Fruit fly (Drosophila melanogaster) whole organism, embryonic: Measurements from ENCODE around the gene CG15408.

Source experiments
- ATbp ChIP-seq: fragments of 200-800 bp; sonication (Bioruptor generic); optimal IDR thresholded peaks from 2 replicates; lab custom pipeline; 2017; ENCODE audit warnings: missing biosample characterization, mild to moderate bottlenecking, missing genetic modification characterization, missing genetic modification reagents
- Adf1 ChIP-seq: fragments of 200-800 bp; sonication (Bioruptor generic); IDR thresholded peaks from 2 replicates; pipeline ENCODE4 v1.3.6; 2022; ENCODE audit warnings: missing biosample characterization, missing genetic modification characterization
- Atf6 ChIP-seq: fragments of 200-800 bp; sonication (Bioruptor generic); IDR thresholded peaks from 2 replicates; pipeline ENCODE4 v1.3.6; 2022; ENCODE audit warnings: missing biosample characterization, missing genetic modification characterization
- Bteb2 ChIP-seq: fragments of 200-800 bp; sonication (Bioruptor generic); optimal IDR thresholded peaks from 2 replicates; lab custom pipeline; 2016; ENCODE audit warnings: missing biosample characterization, missing genetic modification characterization
- CG12391 ChIP-seq: fragments of 200-800 bp; sonication (Bioruptor generic); optimal IDR thresholded peaks from 3 replicates; lab custom pipeline; 2018; ENCODE audit warnings: missing biosample characterization, mild to moderate bottlenecking, missing genetic modification characterization, moderate library complexity
- CG12659 ChIP-seq: fragments of 200-800 bp; sonication (Bioruptor generic); optimal IDR thresholded peaks from 3 replicates; lab custom pipeline; 2017; ENCODE audit warnings: mild to moderate bottlenecking, missing biosample characterization, missing genetic modification reagents, missing genetic modification characterization
- CG14965 ChIP-seq: fragments of 200-800 bp; sonication (Bioruptor generic); optimal IDR thresholded peaks from 2 replicates; lab custom pipeline; 2016; ENCODE audit warnings: missing biosample characterization, missing genetic modification characterization, borderline replicate concordance
- CG15011 ChIP-seq: fragments of 200-800 bp; sonication (Bioruptor generic); optimal IDR thresholded peaks from 3 replicates; lab custom pipeline; 2018; ENCODE audit warnings: missing biosample characterization, mild to moderate bottlenecking, missing genetic modification characterization
- CG1529 ChIP-seq: fragments of 200-800 bp; sonication (Bioruptor generic); optimal IDR thresholded peaks from 3 replicates; lab custom pipeline; 2018; ENCODE audit warnings: missing biosample characterization, missing genetic modification characterization
- CG1603 ChIP-seq: fragments of 200-800 bp; sonication (Bioruptor generic); optimal IDR thresholded peaks from 2 replicates; lab custom pipeline; 2019; ENCODE audit warnings: missing biosample characterization, mild to moderate bottlenecking, missing genetic modification characterization, moderate library complexity
- CG17359 ChIP-seq: fragments of 200-800 bp; sonication (Bioruptor generic); optimal IDR thresholded peaks from 3 replicates; lab custom pipeline; 2018; ENCODE audit warnings: missing biosample characterization, mild to moderate bottlenecking, missing genetic modification characterization, moderate library complexity
- CG17361 ChIP-seq: fragments of 200-800 bp; sonication (Bioruptor generic); IDR thresholded peaks from 3 replicates; pipeline ENCODE4 v1.3.6; 2022; ENCODE audit warnings: missing biosample characterization, missing genetic modification characterization
- CG2202 ChIP-seq: fragments of 200-800 bp; sonication (Bioruptor generic); optimal IDR thresholded peaks from 2 replicates; lab custom pipeline; 2018; ENCODE audit warnings: missing biosample characterization, mild to moderate bottlenecking, missing genetic modification characterization
- CG30403 ChIP-seq: fragments of 200-800 bp; sonication (Bioruptor generic); optimal IDR thresholded peaks from 3 replicates; lab custom pipeline; 2016; ENCODE audit warnings: missing biosample characterization, missing genetic modification characterization
- CG34224 ChIP-seq: fragments of 200-800 bp; sonication (Bioruptor generic); IDR thresholded peaks from 3 replicates; pipeline ENCODE4 v1.3.6; 2022; ENCODE audit warnings: missing biosample characterization, missing genetic modification characterization; ENCODE audit not compliant: partially characterized antibody
- CG34376 ChIP-seq: fragments of 200-800 bp; sonication (Bioruptor generic); optimal IDR thresholded peaks from 2 replicates; lab custom pipeline; 2018; ENCODE audit warnings: missing biosample characterization, mild to moderate bottlenecking, missing genetic modification characterization
- CG4424 ChIP-seq: fragments of 200-800 bp; sonication (Bioruptor generic); optimal IDR thresholded peaks from 3 replicates; lab custom pipeline; 2016; ENCODE audit warnings: missing biosample characterization, missing genetic modification characterization
- CG5180 ChIP-seq: fragments of 200-800 bp; sonication (Bioruptor generic); optimal IDR thresholded peaks from 3 replicates; lab custom pipeline; 2017; ENCODE audit warnings: missing biosample characterization, missing genetic modification characterization, mild to moderate bottlenecking, moderate library complexity, missing genetic modification reagents
- CG6791 ChIP-seq: fragments of 200-800 bp; sonication (Bioruptor generic); IDR thresholded peaks from 3 replicates; pipeline ENCODE4 v1.3.6; 2022; ENCODE audit warnings: missing biosample characterization, missing genetic modification characterization; ENCODE audit not compliant: partially characterized antibody
- CG7745 ChIP-seq: fragments of 200-800 bp; sonication (Bioruptor generic); optimal IDR thresholded peaks from 2 replicates; lab custom pipeline; 2018; ENCODE audit warnings: missing biosample characterization, mild to moderate bottlenecking, missing genetic modification characterization, moderate library complexity
- CG7963 ChIP-seq: fragments of 200-800 bp; sonication (Bioruptor generic); IDR thresholded peaks from 3 replicates; pipeline ENCODE4 v1.3.6; 2022; ENCODE audit warnings: missing biosample characterization, missing genetic modification characterization; ENCODE audit not compliant: partially characterized antibody
- CG7987 ChIP-seq: fragments of 200-800 bp; sonication (Bioruptor generic); optimal IDR thresholded peaks from 2 replicates; lab custom pipeline; 2018; ENCODE audit warnings: missing biosample characterization, mild to moderate bottlenecking, missing genetic modification characterization, moderate library complexity
- CG8089 ChIP-seq: fragments of 200-800 bp; sonication (Bioruptor generic); optimal IDR thresholded peaks from 3 replicates; lab custom pipeline; 2016; ENCODE audit warnings: missing biosample characterization, missing genetic modification characterization
- CG8290 ChIP-seq, 3 experiments: fragments of 200-800 bp; sonication (Bioruptor generic); optimal IDR thresholded peaks; 2 replicates each; lab custom pipeline; 2016 to 2019; ENCODE audit warnings: missing biosample characterization in 3 of 3, missing genetic modification characterization in 3 of 3, mild to moderate bottlenecking in 2 of 3, moderate library complexity in 1 of 3
- CG8924 ChIP-seq: fragments of 200-800 bp; optimal IDR thresholded peaks from 3 replicates; lab custom pipeline; 2019; ENCODE audit warnings: missing biosample characterization, mild to moderate bottlenecking, missing genetic modification characterization, moderate library complexity
- CoRest ChIP-seq: fragments of 200-800 bp; sonication (Bioruptor generic); optimal IDR thresholded peaks from 3 replicates; lab custom pipeline; 2018; ENCODE audit warnings: missing biosample characterization, mild to moderate bottlenecking, missing genetic modification characterization, moderate library complexity
- Doc2 ChIP-seq: fragments of 200-800 bp; sonication (Bioruptor generic); IDR thresholded peaks from 2 replicates; pipeline ENCODE4 v1.3.6; 2022; ENCODE audit warnings: missing biosample characterization, missing genetic modification characterization
- Doc3 ChIP-seq: fragments of 200-800 bp; sonication (Bioruptor generic); IDR thresholded peaks from 3 replicates; pipeline ENCODE4 v1.3.6; 2022; ENCODE audit warnings: missing biosample characterization, missing genetic modification characterization; ENCODE audit not compliant: partially characterized antibody
- E2f2 ChIP-seq: fragments of 200-800 bp; sonication (Bioruptor generic); IDR thresholded peaks from 2 replicates; pipeline ENCODE4 v1.3.6; 2022; ENCODE audit warnings: missing biosample characterization, missing genetic modification characterization
- ERR ChIP-seq: fragments of 200-800 bp; sonication (Bioruptor generic); optimal IDR thresholded peaks from 2 replicates; lab custom pipeline; 2016; ENCODE audit warnings: missing biosample characterization, missing genetic modification characterization
- HLHmδ ChIP-seq: fragments of 200-800 bp; sonication (Bioruptor generic); optimal IDR thresholded peaks from 2 replicates; lab custom pipeline; 2018; ENCODE audit warnings: missing biosample characterization, mild to moderate bottlenecking, missing genetic modification characterization, moderate library complexity
- Jarid2 ChIP-seq: fragments of 200-800 bp; sonication (Bioruptor generic); optimal IDR thresholded peaks from 3 replicates; lab custom pipeline; 2017; ENCODE audit warnings: mild to moderate bottlenecking, missing biosample characterization, missing genetic modification reagents, missing genetic modification characterization
- Lpt ChIP-seq: fragments of >200 bp; optimal IDR thresholded peaks from 2 replicates; lab custom pipeline; 2018; ENCODE audit warnings: missing biosample characterization, missing genetic modification characterization
- NC2β ChIP-seq: fragments of 200-800 bp; sonication (Bioruptor generic); optimal IDR thresholded peaks from 2 replicates; lab custom pipeline; 2016; ENCODE audit warnings: missing biosample characterization, missing genetic modification characterization
- Xrp1 ChIP-seq: fragments of 200-800 bp; sonication (Bioruptor generic); IDR thresholded peaks from 2 replicates; pipeline ENCODE4 v1.3.6; 2022; ENCODE audit warnings: missing biosample characterization, missing genetic modification characterization
- amos ChIP-seq: fragments of 200-800 bp; sonication (Bioruptor generic); IDR thresholded peaks from 2 replicates; pipeline ENCODE4 v1.3.6; 2022; ENCODE audit warnings: missing biosample characterization, missing genetic modification characterization; ENCODE audit not compliant: partially characterized antibody
- ara ChIP-seq: fragments of 200-800 bp; sonication (Bioruptor generic); IDR thresholded peaks from 2 replicates; pipeline ENCODE4 v1.3.6; 2022; ENCODE audit warnings: missing biosample characterization, missing genetic modification characterization
- dmrt11E ChIP-seq: fragments of 200-800 bp; sonication (Bioruptor generic); optimal IDR thresholded peaks from 3 replicates; lab custom pipeline; 2018; ENCODE audit warnings: missing biosample characterization, mild to moderate bottlenecking, missing genetic modification characterization, moderate library complexity
- insv ChIP-seq, 2 experiments: fragments of 200-800 bp; sonication (Bioruptor generic); optimal IDR thresholded peaks; 3 replicates each; lab custom pipeline; 2016 to 2018; ENCODE audit warnings: missing biosample characterization in 2 of 2, missing genetic modification characterization in 2 of 2
- knrl ChIP-seq: fragments of 200-800 bp; sonication (Bioruptor generic); IDR thresholded peaks from 3 replicates; pipeline ENCODE4 v1.3.6; 2022; ENCODE audit warnings: missing biosample characterization, missing genetic modification characterization; ENCODE audit not compliant: partially characterized antibody
- lmd ChIP-seq: fragments of 200-800 bp; sonication (Bioruptor generic); IDR thresholded peaks from 2 replicates; pipeline ENCODE4 v1.3.6; 2022; ENCODE audit warnings: missing biosample characterization, missing genetic modification characterization
- mam ChIP-seq: fragments of 200-800 bp; sonication (Bioruptor generic); optimal IDR thresholded peaks from 3 replicates; lab custom pipeline; 2016; ENCODE audit warnings: missing biosample characterization, missing genetic modification characterization
- nerfin-2 ChIP-seq: fragments of 200-800 bp; sonication (Bioruptor generic); IDR thresholded peaks from 2 replicates; pipeline ENCODE4 v1.3.6; 2022; ENCODE audit warnings: missing biosample characterization, missing genetic modification characterization; ENCODE audit not compliant: partially characterized antibody
- peb ChIP-seq: fragments of 200-800 bp; sonication (Bioruptor generic); IDR thresholded peaks from 2 replicates; pipeline ENCODE4 v1.3.6; 2022; ENCODE audit warnings: missing biosample characterization, missing genetic modification characterization
- row ChIP-seq: fragments of 200-800 bp; sonication (Bioruptor generic); IDR thresholded peaks from 3 replicates; pipeline ENCODE4 v1.3.6; 2022; ENCODE audit warnings: missing biosample characterization, missing genetic modification characterization
- vfl ChIP-seq: fragments of 200-800 bp; sonication (Bioruptor generic); optimal IDR thresholded peaks from 2 replicates; lab custom pipeline; 2016; ENCODE audit warnings: missing biosample characterization, missing genetic modification characterization
- wdn ChIP-seq: fragments of 200-800 bp; sonication (Bioruptor generic); IDR thresholded peaks from 2 replicates; pipeline ENCODE4 v1.3.6; 2022; ENCODE audit warnings: missing biosample characterization, missing genetic modification characterization

Gene CG15408

DNA sequence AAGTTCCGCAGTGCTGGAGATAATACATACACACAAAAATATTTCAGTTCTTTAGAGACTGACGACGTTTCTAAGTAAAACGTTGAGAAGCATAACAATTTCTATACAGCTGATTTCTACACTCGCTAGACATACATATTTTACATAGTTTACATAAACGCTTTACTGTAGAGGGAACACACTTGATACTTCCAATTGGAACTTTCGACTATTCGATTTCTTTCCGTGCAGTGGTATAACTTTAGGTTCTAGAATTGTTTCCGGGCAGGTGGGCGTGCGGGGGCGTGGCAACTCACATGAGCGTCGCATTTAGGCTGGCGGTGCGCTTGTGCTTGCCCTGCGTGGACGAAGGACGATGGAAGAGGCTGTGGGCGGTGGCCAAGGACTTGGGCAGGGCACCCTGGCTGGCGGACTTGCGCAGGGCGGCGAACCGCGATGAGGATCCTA lies 39.9 kb downstream of the CG15408 start (continued):
- peak; percentile 6 for TF ChIP-seq CG17359
- TF ChIP-seq ATbp: no peak
- peak; percentile 65 to 94 for TF ChIP-seq insv (GFP tag; optimal IDR thresholded peaks at IDR 0.05; lab: Kevin White, UChicago)
- TF ChIP-seq CG34376: no peak
- peak; percentile 12 for TF ChIP-seq CoRest (tag; lab: Kevin White, UChicago)
- peak; percentile 10; the same call in 1 of the 2 replicates for TF ChIP-seq E2f2 (GFP tag; lab: Robert Waterston, UW)
- TF ChIP-seq wdn (GFP tag; lab: Robert Waterston, UW): 0 out of 2 replicates have a peak, but pooled peaks have one; percentile 22
- no peak for TF ChIP-seq Doc2 (GFP tag; lab: Robert Waterston, UW)
- 0 out of 3 replicates have a peak, but pooled peaks have one; percentile 27 for TF ChIP-seq CG34224 (GFP tag; lab: Robert Waterston, UW)
- 0 out of 3 replicates have a peak, but pooled peaks have one; percentile 19 for TF ChIP-seq CG6791 (GFP tag; lab: Robert Waterston, UW)
- no peak for TF ChIP-seq CG5180 (GFP tag; lab: Kevin White, UChicago)
- no peak for TF ChIP-seq CG30403 (GFP tag; lab: Kevin White, UChicago)
- TF ChIP-seq Atf6: 0 out of 2 replicates have a peak, but pooled peaks have one; percentile 13
- TF ChIP-seq ara (GFP tag; lab: Robert Waterston, UW): peak; percentile 50
- peak; percentile 25 for TF ChIP-seq CG12391 (tag; lab: Kevin White, UChicago)
- TF ChIP-seq knrl (GFP tag; lab: Robert Waterston, UW): peak; percentile 49; the same call in 2 of the 3 replicates
- no peak for TF ChIP-seq Lpt (GFP tag; lab: Kevin White, UChicago)
- TF ChIP-seq row: peak; percentile 40; the same call in 2 of the 3 replicates
- TF ChIP-seq mam (GFP tag; lab: Kevin White, UChicago): peak; percentile 29
- 0 out of 2 replicates have a peak, but pooled peaks have one; percentile 48 for TF ChIP-seq Xrp1
- no peak for TF ChIP-seq CG8290 (GFP tag; optimal IDR thresholded peaks at IDR 0.05; lab: Kevin White, UChicago)
- TF ChIP-seq CG8290 (tag; optimal IDR thresholded peaks at IDR 0.05; lab: Kevin White, UChicago): peak in 1 of 2 experiments; percentile 35
- TF ChIP-seq CG1603 (tag; lab: Kevin White, UChicago): peak; percentile 35
- 0 out of 2 replicates have a peak, but pooled peaks have one; percentile 8 for TF ChIP-seq nerfin-2 (GFP tag; lab: Robert Waterston, UW)

dm6 chr2L:3373242-3373641 lies 40.6 kb downstream of the CG15408 start, which contains the start of gene GramD1B:
Gene GramD1B, minus strand, starts transcription at chr2L:3373372.
- TF ChIP-seq dmrt11E (tag; lab: Kevin White, UChicago): no peak
- no peak for TF ChIP-seq CG2202
- TF ChIP-seq CG7987 (GFP tag; lab: Kevin White, UChicago): peak; percentile 25
- 0 out of 3 replicates have a peak, but pooled peaks have one; percentile 34 for TF ChIP-seq CG17361
- TF ChIP-seq CG1529 (GFP tag; lab: Kevin White, UChicago): no peak
- TF ChIP-seq CG12391 (tag; lab: Kevin White, UChicago): peak; percentile 26
- peak; percentile 56 for TF ChIP-seq CG12659 (GFP tag; lab: Kevin White, UChicago)
- TF ChIP-seq Xrp1: no peak; the same call in 1 of the 2 replicates
- no peak for TF ChIP-seq CG7745 (tag; lab: Kevin White, UChicago)
- no peak for TF ChIP-seq CG7963
- TF ChIP-seq CG8089 (GFP tag; lab: Kevin White, UChicago): no peak
- TF ChIP-seq HLHmδ (GFP tag; lab: Kevin White, UChicago): no peak
- TF ChIP-seq CG8924 (tag; lab: Kevin White, UChicago): peak; percentile 51
- no peak for TF ChIP-seq CG14965 (GFP tag; lab: Kevin White, UChicago)
- TF ChIP-seq CG34224 (GFP tag; lab: Robert Waterston, UW): 0 out of 3 replicates have a peak, but pooled peaks have one; percentile 11
- TF ChIP-seq NC2β (GFP tag; lab: Kevin White, UChicago): no peak
- no peak for TF ChIP-seq Jarid2 (GFP tag; lab: Kevin White, UChicago)
- TF ChIP-seq Doc3: no peak
- no peak for TF ChIP-seq Adf1 (GFP tag; lab: Robert Waterston, UW)
- TF ChIP-seq CG15011 (GFP tag; lab: Kevin White, UChicago): no peak
- no peak for TF ChIP-seq insv (GFP tag; optimal IDR thresholded peaks at IDR 0.05; lab: Kevin White, UChicago)
- TF ChIP-seq CG4424 (GFP tag; lab: Kevin White, UChicago): peak; percentile 5
- peak; percentile 40; the same call in 1 of the 2 replicates for TF ChIP-seq amos (GFP tag; lab: Robert Waterston, UW)
- no peak for TF ChIP-seq Lpt (GFP tag; lab: Kevin White, UChicago)
- no peak for TF ChIP-seq vfl
- no peak for TF ChIP-seq lmd (GFP tag; lab: Robert Waterston, UW)
- TF ChIP-seq Bteb2 (GFP tag; lab: Kevin White, UChicago): no peak
- no peak for TF ChIP-seq ERR (GFP tag; lab: Kevin White, UChicago)
- TF ChIP-seq peb (GFP tag; lab: Robert Waterston, UW): no peak
